Worm (Caenorhabditis elegans): ENCODE data around the gene nep-9.

The nep-9 gene

ce11 chrII:3429400-3429799 lies 30.3 kb upstream of the nep-9 start, which contains the start of gene C16C8.18:
Gene C16C8.18, plus strand, starts transcription at chrII:3429700.
- TF ChIP-seq egl-27 (tag; optimal IDR thresholded peaks at IDR 0.05) (no peak), elt-3 (tag; optimal IDR thresholded peaks at IDR 0.05) (no peak), daf-12 (tag; optimal IDR thresholded peaks at IDR 0.05) (no peak), ama-1 (optimal IDR thresholded peaks at IDR 0.05) (no peak), nhr-11 (tag; optimal IDR thresholded peaks at IDR 0.05) (no peak), ceh-28 (tag; optimal IDR thresholded peaks at IDR 0.05) (no peak), fkh-2 (tag; optimal IDR thresholded peaks at IDR 0.05) (no peak), nhr-77 (tag; optimal IDR thresholded peaks at IDR 0.05) (no peak), lin-39 (tag; optimal IDR thresholded peaks at IDR 0.05) (no peak), tbx-2 (tag; optimal IDR thresholded peaks at IDR 0.05) (no peak), snpc-4 (tag; optimal IDR thresholded peaks at IDR 0.05) (no peak), nhr-23 (tag; optimal IDR thresholded peaks at IDR 0.05) (no peak), eor-1 (tag; optimal IDR thresholded peaks at IDR 0.05) (no peak), skn-1 (tag; optimal IDR thresholded peaks at IDR 0.05) (no peak)

DNA sequence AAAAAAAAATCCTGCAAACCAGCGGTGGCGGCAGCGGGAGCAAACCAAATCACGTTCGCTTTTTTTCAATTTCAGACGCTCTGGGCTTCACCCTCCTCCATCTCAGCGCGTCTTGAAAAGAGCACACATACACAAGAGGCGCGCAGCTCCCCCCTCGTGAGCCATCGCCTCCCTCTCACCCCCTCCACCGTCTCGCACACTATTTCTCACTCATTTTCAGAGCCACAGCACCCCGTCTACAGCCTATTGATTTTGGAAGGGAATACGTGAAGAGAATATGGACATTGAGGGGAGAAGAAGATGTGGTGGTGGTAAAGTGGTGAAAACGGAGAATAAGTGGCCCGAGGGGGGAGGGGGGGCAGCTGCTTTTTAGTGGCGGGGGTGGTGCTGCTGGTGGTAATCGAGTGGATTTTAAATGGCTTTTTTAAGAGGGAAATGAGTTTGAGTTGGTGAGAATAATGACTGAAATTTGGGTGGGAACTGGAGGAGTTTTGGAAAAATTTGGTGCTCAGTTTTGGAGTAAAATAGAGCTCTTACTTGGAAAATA lies 29.1 kb upstream of the nep-9 start:
- TF ChIP-seq sea-2 (GFP tag; optimal IDR thresholded peaks at IDR 0.05) (peak; percentile 20), nhr-11 (tag; optimal IDR thresholded peaks at IDR 0.05) (no peak), snpc-4 (tag; optimal IDR thresholded peaks at IDR 0.05) (peak; percentile 19), ceh-9 (tag; optimal IDR thresholded peaks at IDR 0.05) (no peak), lin-39 (tag; optimal IDR thresholded peaks at IDR 0.05) (peak; percentile 72), nfya-1 (tag; optimal IDR thresholded peaks at IDR 0.05; ENCODE audit: insufficient read depth) (peak; percentile 60), hmg-11 (tag; optimal IDR thresholded peaks at IDR 0.05) (peak; percentile 66), fkh-2 (tag; optimal IDR thresholded peaks at IDR 0.05) (no peak), fkh-10 (GFP tag; optimal IDR thresholded peaks at IDR 0.05) (peak; percentile 3)

ce11 chrII:3425433-3425832 lies 26.3 kb upstream of the nep-9 start, which contains the start of gene nep-11:
Gene nep-11, minus strand, starts transcription at chrII:3425533.
- TF ChIP-seq lin-15B (tag; optimal IDR thresholded peaks at IDR 0.05) (no peak), unc-62 (GFP tag; optimal IDR thresholded peaks at IDR 0.05) (no peak), eor-1 (tag; optimal IDR thresholded peaks at IDR 0.05) (no peak), nhr-43 (tag; optimal IDR thresholded peaks at IDR 0.05; ENCODE audit: poor library complexity, severe bottlenecking) (no peak), nhr-67 (tag; optimal IDR thresholded peaks at IDR 0.05) (no peak), tbx-2 (tag; optimal IDR thresholded peaks at IDR 0.05) (no peak), elt-2 (tag; optimal IDR thresholded peaks at IDR 0.05) (no peak), ZK546.5 (tag; optimal IDR thresholded peaks at IDR 0.05) (no peak), ceh-9 (tag; optimal IDR thresholded peaks at IDR 0.05) (no peak), fkh-2 (tag; optimal IDR thresholded peaks at IDR 0.05) (no peak), nfya-1 (tag; optimal IDR thresholded peaks at IDR 0.05; ENCODE audit: insufficient read depth) (no peak), elt-3 (tag; optimal IDR thresholded peaks at IDR 0.05) (no peak), fos-1 (tag; optimal IDR thresholded peaks at IDR 0.05) (no peak)

- TF ChIP-seq egl-27 (tag; optimal IDR thresholded peaks at IDR 0.05) (no peak), fkh-2 (tag; optimal IDR thresholded peaks at IDR 0.05) (no peak), unc-39 (tag; optimal IDR thresholded peaks at IDR 0.05) (no peak), pha-4 (tag; optimal IDR thresholded peaks at IDR 0.05) (no peak), nfya-1 (tag; optimal IDR thresholded peaks at IDR 0.05; ENCODE audit: insufficient read depth) (no peak), ceh-16 (tag; optimal IDR thresholded peaks at IDR 0.05) (no peak), elt-2 (tag; optimal IDR thresholded peaks at IDR 0.05) (no peak), elt-1 (tag; optimal IDR thresholded peaks at IDR 0.05) (no peak), snpc-4 (tag; optimal IDR thresholded peaks at IDR 0.05) (no peak), nhr-67 (tag; optimal IDR thresholded peaks at IDR 0.05) (no peak), ZK546.5 (tag; optimal IDR thresholded peaks at IDR 0.05) (no peak), unc-62 (GFP tag; optimal IDR thresholded peaks at IDR 0.05) (no peak), nhr-43 (tag; optimal IDR thresholded peaks at IDR 0.05; ENCODE audit: poor library complexity, severe bottlenecking) (no peak), zag-1 (tag; optimal IDR thresholded peaks at IDR 0.05) (no peak), lin-15B (tag; optimal IDR thresholded peaks at IDR 0.05) (no peak)
These were observed 23.8 kb upstream of the nep-9 start for ce11 chrII:3422938-3423337.

DNA sequence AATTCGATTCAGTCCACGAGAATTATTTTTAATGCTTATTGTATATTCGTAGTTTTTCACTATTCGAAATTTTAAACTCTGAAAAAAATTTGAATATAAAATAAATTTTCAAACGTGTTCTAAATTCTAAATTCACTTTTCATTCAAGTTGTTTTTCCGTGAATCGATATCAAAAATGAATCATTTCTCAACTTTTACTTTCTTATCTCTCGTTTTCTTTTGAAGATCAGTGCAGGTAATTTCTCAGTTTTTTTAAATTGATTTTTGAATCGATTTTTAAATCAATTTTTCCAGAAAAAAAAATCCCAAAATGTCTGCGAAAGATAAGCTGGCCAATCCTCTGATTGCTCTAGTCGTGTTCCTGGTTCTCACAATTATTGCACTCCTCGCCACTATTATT lies 17.4 kb upstream of the nep-9 start, which contains the start of gene nep-6:
Gene nep-6 (plus strand): TSS at position 301 of the 400 bp plus-strand sequence.
- TF ChIP-seq mml-1 (tag; optimal IDR thresholded peaks at IDR 0.05) (no peak), ama-1 (optimal IDR thresholded peaks at IDR 0.05) (no peak), nhr-28 (tag; optimal IDR thresholded peaks at IDR 0.05) (no peak), hmg-11 (tag; optimal IDR thresholded peaks at IDR 0.05) (no peak), ceh-9 (tag; optimal IDR thresholded peaks at IDR 0.05) (no peak), nhr-76 (tag; optimal IDR thresholded peaks at IDR 0.05) (no peak), nhr-237 (tag; optimal IDR thresholded peaks at IDR 0.05) (no peak), nhr-23 (tag; optimal IDR thresholded peaks at IDR 0.05) (no peak), sea-2 (GFP tag; optimal IDR thresholded peaks at IDR 0.05) (no peak), fkh-2 (tag; optimal IDR thresholded peaks at IDR 0.05) (no peak), tbx-2 (tag; optimal IDR thresholded peaks at IDR 0.05) (no peak), ztf-4 (tag; optimal IDR thresholded peaks at IDR 0.05) (no peak), unc-39 (tag; optimal IDR thresholded peaks at IDR 0.05) (no peak), elt-2 (tag; optimal IDR thresholded peaks at IDR 0.05) (no peak), R02D3.7 (tag; optimal IDR thresholded peaks at IDR 0.05) (no peak)

Data from whole organism, L3 larva.